Fruit fly (Drosophila melanogaster) whole organism, embryonic: ENCODE data around the gene ohgt.

Experiments used
- Abd-B ChIP-seq: fragments of 200-800 bp; sonication (Bioruptor generic); optimal IDR thresholded peaks from 2 replicates; lab custom pipeline; 2018; ENCODE audit warnings: missing biosample characterization, mild to moderate bottlenecking, missing genetic modification characterization, moderate library complexity
- CG10209 ChIP-seq: fragments of 200-800 bp; sonication (Bioruptor generic); optimal IDR thresholded peaks from 3 replicates; lab custom pipeline; 2017; ENCODE audit warnings: missing biosample characterization, mild to moderate bottlenecking, missing genetic modification characterization, missing genetic modification reagents
- CG15514 ChIP-seq: fragments of 200-800 bp; sonication (Bioruptor generic); optimal IDR thresholded peaks from 3 replicates; lab custom pipeline; 2017; ENCODE audit warnings: missing biosample characterization, missing genetic modification characterization, mild to moderate bottlenecking, moderate library complexity, missing genetic modification reagents
- CG1603 ChIP-seq: fragments of 200-800 bp; sonication (Bioruptor generic); optimal IDR thresholded peaks from 2 replicates; lab custom pipeline; 2019; ENCODE audit warnings: missing biosample characterization, mild to moderate bottlenecking, missing genetic modification characterization, moderate library complexity
- CG17568 ChIP-seq: fragments of 200-800 bp; sonication (Bioruptor generic); optimal IDR thresholded peaks from 2 replicates; lab custom pipeline; 2018; ENCODE audit warnings: missing biosample characterization, mild to moderate bottlenecking, missing genetic modification characterization, moderate library complexity
- CG17912 ChIP-seq: fragments of 200-800 bp; sonication (Bioruptor generic); optimal IDR thresholded peaks from 2 replicates; lab custom pipeline; 2018; ENCODE audit warnings: missing biosample characterization, mild to moderate bottlenecking, missing genetic modification characterization
- CG18262 ChIP-seq: fragments of 200-800 bp; optimal IDR thresholded peaks from 3 replicates; lab custom pipeline; 2019; ENCODE audit warnings: missing biosample characterization, mild to moderate bottlenecking, missing genetic modification characterization, moderate library complexity
- CG30431 ChIP-seq: fragments of 200-800 bp; sonication (Bioruptor generic); optimal IDR thresholded peaks from 2 replicates; lab custom pipeline; 2017; ENCODE audit warnings: missing biosample characterization, missing genetic modification characterization
- CG32767 ChIP-seq: fragments of 200-800 bp; sonication (Bioruptor generic); IDR thresholded peaks from 2 replicates; pipeline ENCODE4 v1.3.6; 2022; ENCODE audit warnings: missing biosample characterization, missing genetic modification characterization
- CG3726 ChIP-seq: fragments of 200-800 bp; sonication (Bioruptor generic); IDR thresholded peaks from 3 replicates; pipeline ENCODE4, ENCODE4 v1.3.6; 2022; ENCODE audit warnings: missing biosample characterization, missing genetic modification characterization
- CG8388 ChIP-seq: fragments of 200-800 bp; sonication (Bioruptor generic); optimal IDR thresholded peaks from 2 replicates; lab custom pipeline; 2019; ENCODE audit warnings: missing biosample characterization, mild to moderate bottlenecking, missing genetic modification characterization, moderate library complexity
- ERR ChIP-seq: fragments of 200-800 bp; sonication (Bioruptor generic); optimal IDR thresholded peaks from 2 replicates; lab custom pipeline; 2016; ENCODE audit warnings: missing biosample characterization, missing genetic modification characterization
- Ets65A ChIP-seq: fragments of 200-800 bp; sonication (Bioruptor generic); peaks from one replicate; lab custom pipeline; 2016; ENCODE audit warnings: missing biosample characterization, missing genetic modification characterization
- HLH3B ChIP-seq: fragments of 200-800 bp; sonication (Bioruptor generic); IDR thresholded peaks from 2 replicates; pipeline ENCODE4 v1.3.6; 2022; ENCODE audit warnings: missing biosample characterization, missing genetic modification characterization
- Hey ChIP-seq: fragments of 200-800 bp; sonication (Bioruptor generic); optimal IDR thresholded peaks from 3 replicates; lab custom pipeline; 2018; ENCODE audit warnings: missing biosample characterization, mild to moderate bottlenecking, missing genetic modification characterization
- MTF-1 ChIP-seq: fragments of 200-800 bp; sonication (Bioruptor generic); optimal IDR thresholded peaks from 2 replicates; lab custom pipeline; 2018; ENCODE audit warnings: missing biosample characterization, mild to moderate bottlenecking, missing genetic modification characterization, borderline replicate concordance
- Med ChIP-seq: fragments of 200-800 bp; sonication (Bioruptor generic); peaks from one replicate; lab custom pipeline; 2016; ENCODE audit warnings: missing biosample characterization, missing genetic modification characterization, mild to moderate bottlenecking, inconsistent platforms, moderate library complexity
- Myb ChIP-seq: fragments of 200-800 bp; sonication (Bioruptor generic); optimal IDR thresholded peaks from 2 replicates; lab custom pipeline; 2016; ENCODE audit warnings: missing biosample characterization, missing genetic modification characterization
- Ptx1 ChIP-seq: fragments of 200-800 bp; sonication (Bioruptor generic); IDR thresholded peaks from 2 replicates; pipeline ENCODE4 v1.3.6; 2022; ENCODE audit warnings: missing biosample characterization, missing genetic modification characterization
- Ravus ChIP-seq: fragments of 200-800 bp; sonication (Bioruptor generic); IDR thresholded peaks from 2 replicates; pipeline ENCODE4 v1.3.6; 2022; ENCODE audit warnings: missing biosample characterization, missing genetic modification characterization
- Trl ChIP-seq, 3 experiments: fragments of >200 bp in 2 of 3; fragments of 200-800 bp in 1 of 3; sonication (Bioruptor generic) in 1 of 3; optimal IDR thresholded peaks; 2 replicates in 1 of 3; 3 replicates in 2 of 3; lab custom pipeline; 2016 to 2017; ENCODE audit warnings: missing biosample characterization in 1 of 3, missing genetic modification characterization in 1 of 3
- amos ChIP-seq: fragments of 200-800 bp; sonication (Bioruptor generic); IDR thresholded peaks from 2 replicates; pipeline ENCODE4 v1.3.6; 2022; ENCODE audit warnings: missing biosample characterization, missing genetic modification characterization; ENCODE audit not compliant: partially characterized antibody
- az2 ChIP-seq: fragments of 200-800 bp; sonication (Bioruptor generic); optimal IDR thresholded peaks from 3 replicates; lab custom pipeline; 2016; ENCODE audit warnings: missing biosample characterization, missing genetic modification characterization
- bbx ChIP-seq: fragments of 200-800 bp; sonication (Bioruptor generic); IDR thresholded peaks from 2 replicates; pipeline ENCODE4 v1.3.6; 2022; ENCODE audit warnings: missing biosample characterization, missing genetic modification characterization; ENCODE audit not compliant: partially characterized antibody
- bsh ChIP-seq, 2 experiments: fragments of 200-800 bp; sonication (Bioruptor generic); optimal IDR thresholded peaks; 2 replicates each; lab custom pipeline; 2017 to 2018; ENCODE audit warnings: mild to moderate bottlenecking in 2 of 2, missing biosample characterization in 2 of 2, missing genetic modification characterization in 2 of 2, moderate library complexity in 1 of 2
- cg ChIP-seq: fragments of 200-800 bp; sonication (Bioruptor generic); optimal IDR thresholded peaks from 3 replicates; lab custom pipeline; 2019; ENCODE audit warnings: missing biosample characterization, mild to moderate bottlenecking, missing genetic modification characterization, moderate library complexity
- chinmo ChIP-seq: fragments of 200-800 bp; sonication (Bioruptor generic); IDR thresholded peaks from 4 replicates; pipeline ENCODE4 v1.3.6; 2022; ENCODE audit warnings: missing biosample characterization, missing genetic modification characterization; ENCODE audit not compliant: partially characterized antibody
- croc ChIP-seq: fragments of 200-800 bp; sonication (Bioruptor generic); conservative IDR thresholded peaks from 3 replicates; pipeline ENCODE4 v1.3.6; 2022; ENCODE audit warnings: missing biosample characterization, missing genetic modification characterization
- dpn ChIP-seq, 2 experiments: fragments of 200-800 bp; sonication (Bioruptor generic); optimal IDR thresholded peaks; 3 replicates each; lab custom pipeline; 2016; ENCODE audit warnings: missing biosample characterization in 2 of 2, missing genetic modification characterization in 2 of 2
- eyg ChIP-seq: fragments of 200-800 bp; sonication (Bioruptor generic); optimal IDR thresholded peaks from 3 replicates; lab custom pipeline; 2016; ENCODE audit warnings: missing biosample characterization, missing genetic modification characterization
- gcm2 ChIP-seq: fragments of 200-800 bp; sonication (Bioruptor generic); optimal IDR thresholded peaks from 2 replicates; lab custom pipeline; 2016; ENCODE audit warnings: missing biosample characterization, missing genetic modification characterization
- gem ChIP-seq: fragments of 200-800 bp; sonication (Bioruptor generic); optimal IDR thresholded peaks from 2 replicates; lab custom pipeline; 2019; ENCODE audit warnings: missing biosample characterization, mild to moderate bottlenecking, missing genetic modification characterization, moderate library complexity
- grau ChIP-seq: fragments of 200-800 bp; optimal IDR thresholded peaks from 3 replicates; lab custom pipeline; 2019; ENCODE audit warnings: missing biosample characterization, mild to moderate bottlenecking, missing genetic modification characterization, moderate library complexity
- ind ChIP-seq: fragments of 200-800 bp; sonication (Bioruptor generic); optimal IDR thresholded peaks from 3 replicates; lab custom pipeline; 2016; ENCODE audit warnings: missing biosample characterization, missing genetic modification characterization
- inv ChIP-seq: fragments of 200-800 bp; sonication (Bioruptor generic); IDR thresholded peaks from 2 replicates; pipeline ENCODE4 v1.3.6; 2022; ENCODE audit warnings: missing biosample characterization, missing genetic modification characterization; ENCODE audit not compliant: partially characterized antibody
- lbe ChIP-seq: fragments of 200-800 bp; sonication (Bioruptor generic); optimal IDR thresholded peaks from 2 replicates; lab custom pipeline; 2016; ENCODE audit warnings: missing biosample characterization, mild to moderate bottlenecking, missing genetic modification characterization
- lmd ChIP-seq: fragments of 200-800 bp; sonication (Bioruptor generic); IDR thresholded peaks from 2 replicates; pipeline ENCODE4 v1.3.6; 2022; ENCODE audit warnings: missing biosample characterization, missing genetic modification characterization
- mld ChIP-seq: fragments of 200-800 bp; sonication (Bioruptor generic); IDR thresholded peaks from 3 replicates; pipeline ENCODE4 v1.3.6; 2022; ENCODE audit warnings: missing biosample characterization, missing genetic modification characterization; ENCODE audit not compliant: partially characterized antibody
- nerfin-1 ChIP-seq: fragments of 200-800 bp; sonication (Bioruptor generic); optimal IDR thresholded peaks from 3 replicates; lab custom pipeline; 2019; ENCODE audit warnings: missing biosample characterization, mild to moderate bottlenecking, missing genetic modification characterization, moderate library complexity
- ro ChIP-seq: fragments of 200-800 bp; sonication (Bioruptor generic); IDR thresholded peaks from 2 replicates; pipeline ENCODE4 v1.3.6; 2022; ENCODE audit warnings: missing biosample characterization, missing genetic modification characterization
- row ChIP-seq: fragments of 200-800 bp; sonication (Bioruptor generic); IDR thresholded peaks from 3 replicates; pipeline ENCODE4 v1.3.6; 2022; ENCODE audit warnings: missing biosample characterization, missing genetic modification characterization
- sens ChIP-seq: fragments of 200-800 bp; sonication (Bioruptor generic); peaks from one replicate; lab custom pipeline; 2016; ENCODE audit warnings: missing biosample characterization, missing genetic modification characterization
- sisA ChIP-seq: fragments of 200-800 bp; sonication (Bioruptor generic); IDR thresholded peaks from 2 replicates; pipeline ENCODE4 v1.3.6; 2022; ENCODE audit warnings: missing biosample characterization, missing genetic modification characterization
- slp2 ChIP-seq: fragments of 200-800 bp; sonication (Bioruptor generic); optimal IDR thresholded peaks from 2 replicates; lab custom pipeline; 2016; ENCODE audit warnings: missing biosample characterization, missing genetic modification characterization
- tap ChIP-seq: fragments of 200-800 bp; optimal IDR thresholded peaks from 3 replicates; lab custom pipeline; 2019; ENCODE audit warnings: missing biosample characterization, mild to moderate bottlenecking, missing genetic modification characterization, moderate library complexity
- toy ChIP-seq: fragments of 200-800 bp; sonication (Bioruptor generic); IDR thresholded peaks from 2 replicates; pipeline ENCODE4 v1.3.6; 2022; ENCODE audit warnings: missing biosample characterization, missing genetic modification characterization
- z ChIP-seq: fragments of 200-800 bp; sonication (Bioruptor generic); IDR thresholded peaks from 3 replicates; pipeline ENCODE4 v1.3.6; 2022; ENCODE audit warnings: missing biosample characterization, missing genetic modification characterization

Gene ohgt

DNA sequence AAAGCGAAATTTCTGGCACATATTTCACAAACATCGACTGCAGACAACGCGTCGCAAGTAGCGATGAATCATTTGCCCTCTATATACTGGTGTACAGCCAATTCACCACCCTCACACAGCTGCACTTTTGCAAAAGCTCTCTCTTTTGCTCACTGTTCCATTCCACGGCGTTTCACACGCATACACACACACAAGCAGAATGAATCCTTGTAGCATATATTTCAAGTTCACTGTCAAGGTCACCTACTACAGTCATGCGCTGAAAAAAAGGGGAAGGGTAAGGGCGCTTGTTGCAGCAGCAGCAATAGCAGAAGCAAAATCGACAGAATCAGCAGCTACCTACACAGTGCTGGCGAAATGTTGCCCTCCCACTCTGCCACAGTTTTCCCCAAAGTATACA lies 31.7 kb downstream of the ohgt start (continued):
- TF ChIP-seq amos (no peak), croc (no peak), CG10209 (no peak), tap (tag; lab: Kevin White, UChicago) (no peak), chinmo (peak; percentile 69; the same call in 1 of the 4 replicates), ERR (GFP tag; lab: Kevin White, UChicago) (peak; percentile 55), CG15514 (GFP tag; lab: Kevin White, UChicago) (no peak), ind (no peak), nerfin-1 (no peak), Trl (optimal IDR thresholded peaks at IDR 0.05; lab: Kevin White, UChicago) (peak; percentile 6 to 20), Trl (GFP tag; optimal IDR thresholded peaks at IDR 0.05; lab: Kevin White, UChicago) (no peak), ro (GFP tag; lab: Robert Waterston, UW) (no peak), z (GFP tag; lab: Robert Waterston, UW) (no peak), cg (GFP tag; lab: Kevin White, UChicago) (peak; percentile 55), inv (GFP tag; lab: Robert Waterston, UW) (no peak), Hey (tag; lab: Kevin White, UChicago) (no peak), CG32767 (GFP tag; lab: Robert Waterston, UW) (0 out of 2 replicates have a peak, but pooled peaks have one; percentile 33), CG17912 (GFP tag; lab: Kevin White, UChicago) (no peak), eyg (no peak)
- TF ChIP-seq, all 482 proteins: peak for 12

DNA sequence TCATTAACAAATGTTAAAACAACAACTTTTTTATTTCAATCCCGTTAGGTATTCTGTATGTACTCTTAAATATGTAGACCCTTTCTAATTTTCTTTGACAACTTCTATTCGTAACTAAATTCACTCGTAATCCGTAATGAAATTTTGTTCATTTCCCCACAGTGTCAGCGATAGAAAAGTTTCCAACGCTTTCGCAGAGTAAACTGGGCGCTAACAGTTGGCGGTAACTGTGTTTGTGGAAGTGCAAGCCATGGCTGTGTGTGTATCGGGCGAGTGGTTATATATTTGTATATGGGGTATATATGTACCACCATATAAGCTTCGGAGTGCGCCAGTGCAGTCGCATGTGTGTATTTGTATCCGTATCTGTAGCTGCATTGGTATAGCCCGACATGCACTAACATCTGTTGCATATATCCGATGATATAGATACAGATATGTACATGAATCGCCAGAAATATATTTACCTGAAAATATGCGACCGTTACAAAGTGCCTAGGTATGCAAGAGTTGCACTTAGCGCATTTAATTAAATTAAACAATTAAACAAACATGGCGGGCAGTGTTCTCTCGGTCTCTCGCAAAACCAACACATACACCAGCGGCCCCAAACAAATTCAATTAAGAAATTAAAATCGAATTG lies 32.6 kb downstream of the ohgt start:
- TF ChIP-seq Ravus (GFP tag; lab: Robert Waterston, UW) (no peak), CG1603 (peak; percentile 4), CG18262 (tag; lab: Kevin White, UChicago) (no peak), Ets65A (GFP tag; lab: Kevin White, UChicago) (peak; percentile 75), sisA (GFP tag; lab: Robert Waterston, UW) (peak; percentile 42; the same call in 1 of the 2 replicates), cg (GFP tag; lab: Kevin White, UChicago) (peak; percentile 36), HLH3B (GFP tag; lab: Robert Waterston, UW) (0 out of 2 replicates have a peak, but pooled peaks have one; percentile 16), CG17568 (GFP tag; lab: Kevin White, UChicago) (no peak), sens (GFP tag; lab: Kevin White, UChicago) (peak; percentile 75), row (GFP tag; lab: Robert Waterston, UW) (peak; percentile 39; the same call in 1 of the 3 replicates), MTF-1 (GFP tag; lab: Kevin White, UChicago) (no peak), Med (GFP tag; lab: Kevin White, UChicago) (peak; percentile 67), CG8388 (peak; percentile 90)

DNA sequence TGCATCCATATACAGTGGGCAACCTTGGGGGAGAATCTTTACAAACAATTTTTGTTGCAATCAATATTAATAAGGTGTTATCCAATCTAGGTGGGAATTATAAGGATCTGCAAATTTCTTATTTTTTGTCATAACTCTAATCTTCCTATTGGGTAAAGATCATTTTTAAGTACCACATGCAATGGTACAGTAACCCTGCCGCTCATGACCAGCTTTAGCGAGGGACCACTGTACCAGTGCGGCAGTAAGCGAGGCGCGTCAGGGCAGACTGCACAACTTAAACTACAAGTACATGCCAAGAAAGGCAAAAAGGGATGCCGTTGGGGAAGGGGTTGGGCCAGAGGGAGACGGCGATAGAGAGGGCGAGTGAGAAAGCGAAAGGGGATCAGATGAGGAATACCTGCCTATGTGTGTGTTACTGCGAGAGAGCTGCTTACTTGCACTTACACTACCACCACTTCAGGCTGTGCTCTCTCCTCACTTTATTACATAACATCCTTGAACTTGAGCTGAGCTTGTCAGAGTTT lies 33.6 kb downstream of the ohgt start:
- peak; percentile 10; the same call in 1 of the 2 replicates for TF ChIP-seq lmd (GFP tag; lab: Robert Waterston, UW)
- TF ChIP-seq Med (GFP tag; lab: Kevin White, UChicago): peak; percentile 71
- TF ChIP-seq lbe (GFP tag; lab: Kevin White, UChicago): peak; percentile 82
- no peak for TF ChIP-seq mld (GFP tag; lab: Robert Waterston, UW)
- TF ChIP-seq Abd-B (GFP tag; lab: Kevin White, UChicago): no peak
- no peak for TF ChIP-seq Myb
- TF ChIP-seq dpn (GFP tag; optimal IDR thresholded peaks at IDR 0.05; lab: Kevin White, UChicago): no peak
- no peak for TF ChIP-seq bbx (GFP tag; lab: Robert Waterston, UW)
- no peak for TF ChIP-seq az2
- TF ChIP-seq toy (GFP tag; lab: Robert Waterston, UW): no peak
- no peak for TF ChIP-seq CG3726
- peak; percentile 21 to 83 for TF ChIP-seq bsh (GFP tag; optimal IDR thresholded peaks at IDR 0.05; lab: Kevin White, UChicago)
- 0 out of 2 replicates have a peak, but pooled peaks have one; percentile 7 for TF ChIP-seq Ptx1 (GFP tag; lab: Robert Waterston, UW)
- peak; percentile 64 for TF ChIP-seq grau (tag; lab: Kevin White, UChicago)
- no peak for TF ChIP-seq CG30431 (GFP tag; lab: Kevin White, UChicago)
- TF ChIP-seq slp2 (GFP tag; lab: Kevin White, UChicago): no peak
- TF ChIP-seq croc: 0 out of 3 replicates have a peak, but pooled peaks have one; percentile 12
- TF ChIP-seq gem (tag; lab: Kevin White, UChicago): peak; percentile 5
- TF ChIP-seq gcm2 (GFP tag; lab: Kevin White, UChicago): no peak
